Worm (Caenorhabditis elegans): Measurements from ENCODE around the gene Y57G11B.6.
"Not testable (repeated sequence)": the region's sequence is repeated elsewhere in the genome, so short reads cannot be mapped to it uniquely, and the experiment has no call there.

Gene Y57G11B.6

DNA sequence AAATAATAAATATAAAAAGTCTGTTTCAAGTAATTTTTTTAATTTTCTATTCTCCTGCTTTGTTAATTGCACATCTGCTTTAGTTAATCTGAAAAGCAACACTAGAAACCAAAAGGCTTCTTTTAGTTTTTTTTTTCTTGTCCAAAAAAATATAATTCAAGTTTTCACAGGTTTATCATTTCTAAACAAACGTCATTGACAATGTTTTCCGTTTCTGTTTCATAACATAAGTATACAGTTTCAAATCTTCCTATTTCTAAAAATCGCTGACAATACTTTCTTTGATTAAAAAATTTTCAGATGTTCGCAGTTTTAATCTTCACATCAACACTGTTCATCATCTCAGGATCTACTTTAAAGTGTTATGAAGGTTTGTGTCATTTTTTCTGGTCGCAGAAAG lies 10.4 kb upstream of the Y57G11B.6 start, which contains the start of gene Y57G11B.2:
Y57G11B.2 (plus strand) TSS at position 301 of the 400 bp plus-strand sequence.
- TF ChIP-seq nhr-12 (tag; optimal IDR thresholded peaks at IDR 0.05), result no peak
- TF ChIP-seq ceh-83 (GFP tag; optimal IDR thresholded peaks at IDR 0.05), result no peak
- TF ChIP-seq cnd-1 (tag; optimal IDR thresholded peaks at IDR 0.05), result no peak
- no peak for TF ChIP-seq mab-5 (tag; optimal IDR thresholded peaks at IDR 0.05)
- TF ChIP-seq snpc-4 (tag; optimal IDR thresholded peaks at IDR 0.05), result no peak

DNA sequence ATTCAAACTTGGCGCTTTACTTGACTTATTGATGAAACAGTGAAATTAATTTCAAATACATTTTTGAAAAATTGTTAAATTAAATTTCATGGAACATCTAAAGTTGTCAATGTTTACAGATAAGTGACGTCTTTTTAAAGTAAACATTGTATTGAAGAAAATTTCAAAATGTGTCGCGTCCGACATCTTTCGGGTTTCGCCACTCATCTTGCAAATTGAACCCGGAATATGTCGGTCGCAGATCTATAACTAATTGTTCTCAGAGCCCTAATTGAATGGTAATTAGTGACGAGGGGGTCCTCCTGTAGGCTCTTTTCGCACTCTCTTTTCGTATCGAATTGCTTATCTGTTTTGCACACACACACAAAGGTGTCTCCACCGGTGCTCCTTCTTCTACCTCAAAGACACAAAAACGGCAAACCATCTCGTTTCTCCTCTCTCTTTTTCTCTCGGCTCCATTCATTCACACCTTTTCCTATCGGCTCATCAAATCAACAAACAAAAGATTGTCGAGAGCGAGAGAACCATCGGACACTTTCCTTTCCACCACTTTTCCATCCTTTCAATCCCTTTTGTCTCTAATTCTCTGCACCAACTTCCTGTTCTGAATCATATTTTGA lies 8.1 kb upstream of the Y57G11B.6 start:
- TF ChIP-seq lin-32 (GFP tag; optimal IDR thresholded peaks at IDR 0.05), result no peak
- no peak for TF ChIP-seq M03D4.4 (tag; optimal IDR thresholded peaks at IDR 0.05)
- no peak for TF ChIP-seq nhr-76 (tag; optimal IDR thresholded peaks at IDR 0.05)
- TF ChIP-seq elt-1 (tag; optimal IDR thresholded peaks at IDR 0.05; ENCODE audit: borderline replicate concordance, insufficient read depth), result no peak
- no peak for TF ChIP-seq elt-3 (tag; optimal IDR thresholded peaks at IDR 0.05)
- no peak for TF ChIP-seq unc-120 (tag; optimal IDR thresholded peaks at IDR 0.05; ENCODE audit: poor library complexity, severe bottlenecking)
- no peak for TF ChIP-seq blmp-1 (tag; optimal IDR thresholded peaks at IDR 0.05)
- no peak for TF ChIP-seq nhr-28 (tag; optimal IDR thresholded peaks at IDR 0.05)
- no peak for TF ChIP-seq nhr-12 (tag; optimal IDR thresholded peaks at IDR 0.05)
- TF ChIP-seq lin-13 (tag; optimal IDR thresholded peaks at IDR 0.05), result no peak
- no peak for TF ChIP-seq unc-39 (tag; optimal IDR thresholded peaks at IDR 0.05)
- TF ChIP-seq tbx-8 (GFP tag; optimal IDR thresholded peaks at IDR 0.05), result no peak
- TF ChIP-seq mep-1 (tag; optimal IDR thresholded peaks at IDR 0.05), result no peak
- no peak for TF ChIP-seq ztf-11 (tag; optimal IDR thresholded peaks at IDR 0.05)
- no peak for TF ChIP-seq bed-3 (GFP tag; optimal IDR thresholded peaks at IDR 0.05)
- no peak for TF ChIP-seq snpc-4 (tag; optimal IDR thresholded peaks at IDR 0.05)
- no peak for TF ChIP-seq drap-1 (GFP tag; optimal IDR thresholded peaks at IDR 0.05)
- no peak for TF ChIP-seq nhr-2 (tag; optimal IDR thresholded peaks at IDR 0.05)
- no peak for TF ChIP-seq ceh-43 (GFP tag; optimal IDR thresholded peaks at IDR 0.05)

DNA sequence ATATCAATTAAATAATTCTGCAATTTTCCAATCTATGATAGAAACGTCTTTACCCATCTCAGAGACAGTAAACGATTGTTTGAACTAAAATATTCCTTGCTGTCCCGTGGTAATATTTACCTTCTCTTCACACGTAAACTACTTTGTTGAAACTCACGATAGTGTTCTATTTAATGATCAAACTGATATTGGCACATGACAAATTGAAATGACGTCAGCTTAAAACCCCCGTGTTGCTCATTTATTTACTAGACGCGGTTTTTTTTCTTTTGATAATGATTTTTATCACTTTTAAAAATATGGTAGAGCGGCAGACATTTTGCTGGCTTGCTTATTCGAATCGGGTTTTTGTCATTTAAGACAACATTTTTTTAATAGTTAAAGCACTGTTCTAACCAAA lies 7.0 kb upstream of the Y57G11B.6 start:
- TF ChIP-seq nhr-76 (tag; optimal IDR thresholded peaks at IDR 0.05) (no peak), zip-8 (tag; optimal IDR thresholded peaks at IDR 0.05) (no peak), ceh-43 (GFP tag; optimal IDR thresholded peaks at IDR 0.05) (no peak), ceh-83 (GFP tag; optimal IDR thresholded peaks at IDR 0.05) (no peak), elt-3 (tag; optimal IDR thresholded peaks at IDR 0.05) (no peak), sptf-1 (tag; optimal IDR thresholded peaks at IDR 0.05) (no peak), hlh-1 (tag; optimal IDR thresholded peaks at IDR 0.05) (no peak), nhr-12 (tag; optimal IDR thresholded peaks at IDR 0.05) (no peak)

DNA sequence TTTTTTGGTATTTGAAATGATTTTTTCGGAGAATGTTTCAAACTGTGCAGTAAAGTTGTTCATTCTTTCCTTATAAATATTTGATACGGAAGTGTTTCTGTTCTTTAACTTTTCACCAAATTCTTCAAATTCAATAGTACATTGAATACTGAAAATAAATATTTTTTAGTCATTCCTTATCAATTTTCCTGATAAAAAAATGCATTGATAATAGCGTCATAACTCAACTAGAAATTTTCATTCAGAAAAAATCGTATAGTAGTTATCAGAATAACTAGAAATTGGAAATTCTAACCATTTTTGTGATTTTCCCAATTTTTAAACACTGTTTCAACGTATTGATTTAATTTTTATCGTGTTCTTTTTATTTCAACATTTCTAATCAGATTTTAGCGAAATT lies 4.6 kb upstream of the Y57G11B.6 start:
- no peak for TF ChIP-seq sem-2 (GFP tag; optimal IDR thresholded peaks at IDR 0.05)
- no peak for TF ChIP-seq nhr-76 (tag; optimal IDR thresholded peaks at IDR 0.05)
- no peak for TF ChIP-seq snpc-4 (tag; optimal IDR thresholded peaks at IDR 0.05)
- no peak for TF ChIP-seq pha-4 (tag; optimal IDR thresholded peaks at IDR 0.05)
- no peak for TF ChIP-seq unc-39 (tag; optimal IDR thresholded peaks at IDR 0.05)
- TF ChIP-seq M03D4.4 (tag; optimal IDR thresholded peaks at IDR 0.05), result no peak
- TF ChIP-seq ces-1 (GFP tag; optimal IDR thresholded peaks at IDR 0.05), result no peak
- no peak for TF ChIP-seq elt-3 (tag; optimal IDR thresholded peaks at IDR 0.05)
- no peak for TF ChIP-seq nhr-28 (tag; optimal IDR thresholded peaks at IDR 0.05)
- TF ChIP-seq mls-2 (tag; optimal IDR thresholded peaks at IDR 0.05), result no peak
- no peak for TF ChIP-seq sptf-1 (tag; optimal IDR thresholded peaks at IDR 0.05)
- TF ChIP-seq nhr-12 (tag; optimal IDR thresholded peaks at IDR 0.05), result no peak
- TF ChIP-seq ceh-83 (GFP tag; optimal IDR thresholded peaks at IDR 0.05), result no peak
- no peak for TF ChIP-seq tbx-8 (GFP tag; optimal IDR thresholded peaks at IDR 0.05)

DNA sequence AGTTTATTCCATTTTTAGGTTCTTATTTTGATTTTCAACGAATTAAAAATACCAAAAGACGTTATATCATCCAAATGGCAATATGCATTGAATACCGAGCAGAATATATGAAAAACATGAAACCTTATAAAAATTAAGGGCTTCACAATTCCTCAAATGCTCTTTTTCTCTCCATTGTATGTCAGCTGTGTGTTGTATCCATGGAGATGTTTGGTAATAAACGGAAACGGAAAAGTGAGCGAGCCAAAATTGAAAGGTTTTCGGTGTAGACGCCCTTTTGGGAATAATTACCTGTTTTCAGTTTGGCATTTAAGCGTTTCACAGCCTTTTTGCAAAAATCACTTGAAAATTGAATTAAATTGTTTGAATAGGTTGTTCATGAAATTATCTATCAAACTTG lies 3.0 kb upstream of the Y57G11B.6 start:
- no peak for TF ChIP-seq M03D4.4 (tag; optimal IDR thresholded peaks at IDR 0.05)
- TF ChIP-seq unc-120 (tag; optimal IDR thresholded peaks at IDR 0.05; ENCODE audit: poor library complexity, severe bottlenecking), result no peak
- TF ChIP-seq mep-1 (tag; optimal IDR thresholded peaks at IDR 0.05), result no peak
- no peak for TF ChIP-seq drap-1 (GFP tag; optimal IDR thresholded peaks at IDR 0.05)

DNA sequence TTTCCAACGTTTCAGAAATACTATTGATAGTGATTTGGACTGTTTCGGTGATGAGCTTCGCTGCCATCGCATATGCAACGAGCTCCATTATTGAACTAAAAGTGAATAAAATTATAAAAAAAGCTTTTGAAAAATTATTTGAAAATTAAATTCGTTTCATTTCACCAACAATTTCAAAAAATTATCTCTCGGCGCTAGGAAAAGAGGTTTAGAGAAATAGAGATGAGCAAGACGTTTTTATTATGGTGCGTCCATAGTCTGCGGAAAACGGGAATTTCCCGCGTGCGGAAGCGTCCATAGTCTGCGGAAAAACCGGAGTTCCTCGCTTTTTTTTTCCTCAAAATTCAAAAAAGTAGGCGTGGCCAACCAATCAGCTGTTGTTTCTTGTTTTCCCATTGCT lies 2.8 kb downstream of the Y57G11B.6 start, which contains the start of gene pals-30:
pals-30 (minus strand) TSS at position 101 of the 400 bp plus-strand sequence.
- not testable (repeated sequence) for TF ChIP-seq drap-1 (GFP tag; optimal IDR thresholded peaks at IDR 0.05); ceh-43 (GFP tag; optimal IDR thresholded peaks at IDR 0.05); nhr-2 (tag; optimal IDR thresholded peaks at IDR 0.05)
